Worm (Caenorhabditis elegans): ENCODE measurements around the gene kup-1.
A peak's percentile ranks its signal among the peaks of the same experiment; 100 is the strongest.

Gene kup-1

DNA sequence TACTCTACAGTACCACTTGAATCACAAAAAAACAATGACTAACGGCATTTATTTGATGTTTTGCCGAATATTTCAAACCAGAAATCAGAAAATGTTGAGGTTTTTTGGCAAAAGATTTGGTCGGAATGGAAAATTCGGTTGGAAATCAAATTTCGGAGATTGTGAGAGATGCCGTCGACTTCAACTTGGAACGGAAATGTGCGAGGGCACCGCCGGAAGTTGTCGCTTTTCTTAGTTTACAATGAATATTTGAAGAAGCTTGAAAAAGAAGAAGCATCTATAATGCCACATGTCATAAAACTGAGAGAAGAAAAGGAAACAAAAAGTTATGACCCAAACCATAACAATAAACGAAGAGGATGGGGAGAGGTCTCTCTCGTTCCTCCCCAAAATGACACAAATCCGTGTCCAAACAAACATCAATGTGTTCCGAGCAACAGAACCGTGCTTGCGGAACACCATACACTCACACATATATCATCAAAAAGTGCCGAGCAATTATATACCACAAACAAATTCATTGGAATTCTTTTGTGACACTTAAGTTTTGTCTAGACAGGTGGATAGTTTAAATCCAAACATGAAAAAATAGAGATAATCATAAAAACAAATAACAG lies 50.1 kb downstream of the kup-1 start (continued):
- peak in 1 of 3 experiments; percentile 18 for TF ChIP-seq lin-35 (GFP tag; optimal IDR thresholded peaks at IDR 0.05)
- no peak for TF ChIP-seq snpc-4 (GFP tag; optimal IDR thresholded peaks at IDR 0.05)
- TF ChIP-seq snpc-4 (tag; optimal IDR thresholded peaks at IDR 0.05), result peak in 2 of 4 experiments; percentile 35 to 53
- TF ChIP-seq tbp1 (GFP tag; optimal IDR thresholded peaks at IDR 0.05), result peak; percentile 6
- TF ChIP-seq pbrm-1 (GFP tag; IDR thresholded peaks at IDR 0.05), result 0 out of 2 replicates have a peak, but pooled peaks have one; percentile 36
- TF ChIP-seq D2030.7 (GFP tag; IDR thresholded peaks at IDR 0.05), result 0 out of 2 replicates have a peak, but pooled peaks have one; percentile 20
- TF ChIP-seq mcd-1 (GFP tag; IDR thresholded peaks at IDR 0.05), result 0 out of 2 replicates have a peak, but pooled peaks have one; percentile 10
- TF ChIP-seq gei-17 (GFP tag; optimal IDR thresholded peaks at IDR 0.05), result no peak

DNA sequence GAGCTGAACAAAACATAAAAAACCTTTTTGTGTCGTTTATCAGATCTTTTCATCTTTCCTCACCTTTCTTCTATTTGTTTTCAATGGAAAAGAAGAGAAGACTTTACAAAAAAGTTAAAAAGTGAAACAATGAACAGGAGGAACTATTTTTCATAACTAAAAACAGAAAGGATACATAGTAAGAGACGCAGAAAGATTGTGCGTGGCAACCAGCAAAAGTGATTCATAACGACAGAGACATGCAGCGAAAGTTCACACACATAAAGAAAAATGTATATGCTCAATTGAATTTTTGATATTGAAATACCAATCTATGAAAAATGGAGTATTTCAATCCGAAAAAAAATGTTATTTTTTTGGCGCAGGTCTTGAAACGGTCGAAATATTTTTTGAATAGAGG lies 50.8 kb downstream of the kup-1 start:
- no peak for TF ChIP-seq lin-35 (GFP tag; optimal IDR thresholded peaks at IDR 0.05)
- TF ChIP-seq ceh-100 (GFP tag; IDR thresholded peaks at IDR 0.05), result no peak
- TF ChIP-seq die-1 (tag; optimal IDR thresholded peaks at IDR 0.05), result no peak
- TF ChIP-seq ZK185.1 (tag; optimal IDR thresholded peaks at IDR 0.05; ENCODE audit: poor library complexity, severe bottlenecking), result no peak
- no peak for TF ChIP-seq attf-3 (GFP tag; conservative IDR thresholded peaks at IDR 0.05)

DNA sequence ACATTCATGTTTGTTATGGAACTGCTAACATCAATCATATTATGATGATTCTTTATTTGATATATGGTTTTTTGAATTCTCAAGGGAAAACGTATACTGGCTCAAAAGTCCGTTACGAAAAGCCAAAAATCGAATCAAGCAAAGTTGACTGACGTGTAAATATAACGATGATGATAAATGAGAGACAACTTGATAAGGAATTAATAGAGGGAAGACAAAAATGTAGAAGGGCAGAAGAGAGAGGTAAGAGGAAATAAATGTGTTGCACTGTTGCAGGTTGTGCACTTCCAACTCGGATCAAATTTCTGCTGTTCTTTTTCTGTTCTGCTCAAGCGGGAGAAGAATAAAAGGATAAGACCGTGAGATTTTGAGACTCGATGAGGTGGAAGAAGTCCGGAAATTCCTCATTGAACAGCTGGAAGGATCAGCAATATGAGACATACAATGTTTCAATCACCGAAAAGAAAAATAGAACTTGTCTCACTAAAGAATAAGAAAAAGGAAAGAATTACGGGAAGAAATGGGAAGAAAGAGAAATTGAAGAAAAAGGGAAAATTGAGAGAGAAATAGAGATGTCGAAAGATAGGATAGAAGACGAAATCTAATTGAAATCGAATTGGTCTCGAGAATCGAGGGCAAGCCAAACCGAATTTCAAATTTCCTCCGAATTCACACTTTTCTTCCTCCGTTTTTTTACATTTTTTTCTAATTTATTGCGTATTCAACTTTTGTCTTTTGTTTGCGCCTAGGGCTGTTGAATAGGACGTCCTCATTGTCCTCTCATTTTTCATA lies 54.4 kb downstream of the kup-1 start:
- no peak for TF ChIP-seq F22D6.2 (tag; optimal IDR thresholded peaks at IDR 0.05)
- TF ChIP-seq let-607 (tag; optimal IDR thresholded peaks at IDR 0.05), result peak in 1 of 2 experiments; percentile 56
- peak; percentile 66 for TF ChIP-seq nhr-80 (tag; optimal IDR thresholded peaks at IDR 0.05)

DNA sequence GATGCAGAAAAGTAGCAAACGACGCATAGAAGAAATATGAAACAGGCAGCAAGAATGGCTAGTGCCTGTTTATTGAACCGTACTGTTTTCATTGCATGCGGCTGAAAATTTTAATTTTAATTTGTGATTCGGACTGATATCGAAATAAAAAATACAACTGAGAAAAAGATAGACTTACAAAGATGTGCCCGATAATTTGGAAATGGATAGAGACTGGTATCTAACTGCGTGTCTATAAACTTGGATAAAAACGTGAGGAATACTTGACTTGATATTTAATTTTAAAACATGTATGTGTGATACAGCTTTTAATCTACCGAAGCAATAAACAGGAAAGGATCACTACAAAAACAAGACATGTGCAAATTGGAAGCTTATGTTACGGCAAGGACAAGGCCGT lies 55.3 kb downstream of the kup-1 start, which contains the start of gene mans-2:
TSS of gene mans-2 (minus strand) at position 101 of the 400 bp plus-strand sequence.
- TF ChIP-seq gei-17 (GFP tag; optimal IDR thresholded peaks at IDR 0.05) (no peak), rpc-1 (optimal IDR thresholded peaks at IDR 0.05) (no peak), rpc-1 (tag; optimal IDR thresholded peaks at IDR 0.05) (no peak), ztf-26 (tag; optimal IDR thresholded peaks at IDR 0.05) (no peak), F10E7.11 (tag; optimal IDR thresholded peaks at IDR 0.05) (no peak), ceh-79 (tag; optimal IDR thresholded peaks at IDR 0.05) (no peak), F23B12.7 (tag; optimal IDR thresholded peaks at IDR 0.05; ENCODE audit: insufficient read depth) (no peak), Y79H2A.3 (GFP tag; conservative IDR thresholded peaks at IDR 0.05) (no peak), lag-1 (GFP tag; IDR thresholded peaks at IDR 0.05) (no peak), nhr-90 (tag; optimal IDR thresholded peaks at IDR 0.05) (no peak), F22D6.2 (tag; optimal IDR thresholded peaks at IDR 0.05) (no peak), lsl-1 (GFP tag; optimal IDR thresholded peaks at IDR 0.05) (no peak), athp-1 (tag; optimal IDR thresholded peaks at IDR 0.05) (no peak), F49E8.2 (tag; optimal IDR thresholded peaks at IDR 0.05; ENCODE audit: insufficient read depth) (no peak), ztf-3 (GFP tag; optimal IDR thresholded peaks at IDR 0.05) (no peak), nfyb-1 (GFP tag; IDR thresholded peaks at IDR 0.05) (no peak), F33H1.4 (GFP tag; IDR thresholded peaks at IDR 0.05) (no peak), cebp-1 (GFP tag; IDR thresholded peaks at IDR 0.05) (no peak), cebp-1 (tag; optimal IDR thresholded peaks at IDR 0.05) (no peak), madf-3 (GFP tag; IDR thresholded peaks at IDR 0.05) (no peak)

All from whole organism, young adult.